Worm (Caenorhabditis elegans) whole organism, L2 larva: ENCODE measurements around the gene soc-2.

Experiments used
- C34F6.9 ChIP-seq: fragments of 150-350 bp; optimal IDR thresholded peaks from 2 replicates; lab custom pipeline; 2014; ENCODE audit warnings: missing biosample characterization, missing genetic modification characterization
- F13H6.1 ChIP-seq: sonication (generic microtip); optimal IDR thresholded peaks from 2 replicates; lab custom pipeline; 2016; ENCODE audit warnings: missing genetic modification characterization, missing compliant biosample characterization
- R02D3.7 ChIP-seq: fragments of 150-350 bp; optimal IDR thresholded peaks from 2 replicates; lab custom pipeline; 2014; ENCODE audit warnings: missing biosample characterization, missing genetic modification characterization
- Y55F3AM.14 ChIP-seq: fragments of 200-800 bp; sonication (Bioruptor generic); optimal IDR thresholded peaks from 2 replicates; lab custom pipeline; 2018; ENCODE audit warnings: mild to moderate bottlenecking, missing genetic modification characterization, missing compliant biosample characterization
- ZK546.5 ChIP-seq: sonication (generic microtip); optimal IDR thresholded peaks from 2 replicates; lab custom pipeline; 2017; ENCODE audit warnings: missing biosample characterization, missing genetic modification characterization
- alr-1 ChIP-seq: fragments of 150-350 bp; optimal IDR thresholded peaks from 2 replicates; lab custom pipeline; 2014; ENCODE audit warnings: missing biosample characterization, missing genetic modification characterization
- aly-2 ChIP-seq: fragments of 150-350 bp; optimal IDR thresholded peaks from 2 replicates; lab custom pipeline; 2014; ENCODE audit warnings: missing biosample characterization, missing genetic modification characterization
- ama-1 ChIP-seq: fragments of 150-350 bp; optimal IDR thresholded peaks from 2 replicates; lab custom pipeline; 2018; ENCODE audit warnings: inconsistent platforms
- blmp-1 ChIP-seq: sonication (generic microtip); optimal IDR thresholded peaks from 2 replicates; lab custom pipeline; 2017; ENCODE audit warnings: missing genetic modification characterization, mild to moderate bottlenecking, missing compliant biosample characterization, antibody characterized with exemption, moderate library complexity; ENCODE audit not compliant: insufficient read depth
- ceh-16 ChIP-seq: fragments of 150-350 bp; optimal IDR thresholded peaks from 2 replicates; lab custom pipeline; 2014; ENCODE audit warnings: missing biosample characterization, missing genetic modification characterization
- ceh-82 ChIP-seq: fragments of 150-350 bp; optimal IDR thresholded peaks from 2 replicates; lab custom pipeline; 2014; ENCODE audit warnings: missing biosample characterization, missing genetic modification characterization
- crh-2 ChIP-seq: sonication (generic microtip); optimal IDR thresholded peaks from 2 replicates; lab custom pipeline; 2017; ENCODE audit warnings: missing biosample characterization, missing genetic modification characterization
- dmd-4 ChIP-seq: sonication (generic microtip); optimal IDR thresholded peaks from 2 replicates; lab custom pipeline; 2017; ENCODE audit warnings: missing biosample characterization, missing genetic modification characterization
- egl-27 ChIP-seq: sonication (generic microtip); optimal IDR thresholded peaks from 3 replicates; lab custom pipeline; 2017; ENCODE audit warnings: missing biosample characterization, missing genetic modification reagents, missing genetic modification characterization
- elt-1 ChIP-seq: fragments of 150-350 bp; optimal IDR thresholded peaks from 2 replicates; lab custom pipeline; 2014; ENCODE audit warnings: missing biosample characterization, missing genetic modification characterization
- elt-3 ChIP-seq: sonication (generic microtip); optimal IDR thresholded peaks from 2 replicates; lab custom pipeline; 2017; ENCODE audit warnings: missing biosample characterization, missing genetic modification characterization
- fos-1 ChIP-seq: fragments of 150-350 bp; optimal IDR thresholded peaks from 2 replicates; lab custom pipeline; 2014; ENCODE audit warnings: missing biosample characterization, missing genetic modification characterization
- gmeb-1 ChIP-seq: fragments of 150-350 bp; optimal IDR thresholded peaks from 2 replicates; lab custom pipeline; 2014; ENCODE audit warnings: missing biosample characterization, missing genetic modification characterization
- lin-11 ChIP-seq: fragments of 150-350 bp; sonication (generic microtip); optimal IDR thresholded peaks from 2 replicates; lab custom pipeline; 2014; ENCODE audit warnings: missing biosample characterization, missing genetic modification characterization, inconsistent platforms, mixed read lengths
- lin-13 ChIP-seq: fragments of 150-350 bp; optimal IDR thresholded peaks from 2 replicates; lab custom pipeline; 2014; ENCODE audit warnings: missing biosample characterization, missing genetic modification reagents, missing genetic modification characterization
- lin-39 ChIP-seq: fragments of 150-350 bp; optimal IDR thresholded peaks from 2 replicates; lab custom pipeline; 2014; ENCODE audit warnings: missing biosample characterization, missing genetic modification reagents, missing genetic modification characterization
- lsy-2 ChIP-seq, 2 experiments: fragments of 150-350 bp in 1 of 2; sonication (generic microtip) in 1 of 2; optimal IDR thresholded peaks; 2 replicates each; lab custom pipeline; 2014 to 2017; ENCODE audit warnings: missing biosample characterization in 2 of 2, missing genetic modification characterization in 2 of 2
- mab-5 ChIP-seq: fragments of 150-350 bp; optimal IDR thresholded peaks from 2 replicates; lab custom pipeline; 2014; ENCODE audit warnings: missing biosample characterization, missing genetic modification characterization
- mbf-1 ChIP-seq: sonication (generic microtip); optimal IDR thresholded peaks from 2 replicates; lab custom pipeline; 2017; ENCODE audit warnings: missing biosample characterization, missing genetic modification characterization
- mdl-1 ChIP-seq, 2 experiments: fragments of 150-350 bp in 1 of 2; sonication (generic microtip) in 1 of 2; optimal IDR thresholded peaks; 2 replicates each; lab custom pipeline; 2017; ENCODE audit warnings: missing biosample characterization in 2 of 2, missing genetic modification characterization in 2 of 2
- nhr-10 ChIP-seq: sonication (generic microtip); optimal IDR thresholded peaks from 2 replicates; lab custom pipeline; 2017; ENCODE audit warnings: missing biosample characterization, missing genetic modification characterization
- nhr-11 ChIP-seq: fragments of 150-350 bp; optimal IDR thresholded peaks from 2 replicates; lab custom pipeline; 2014; ENCODE audit warnings: missing biosample characterization, missing genetic modification characterization
- nhr-12 ChIP-seq: fragments of 150-350 bp; optimal IDR thresholded peaks from 2 replicates; lab custom pipeline; 2014; ENCODE audit warnings: missing biosample characterization, missing genetic modification characterization
- nhr-129 ChIP-seq: fragments of 150-350 bp; optimal IDR thresholded peaks from 2 replicates; lab custom pipeline; 2014; ENCODE audit warnings: missing biosample characterization, missing genetic modification characterization
- nhr-21 ChIP-seq: fragments of 150-350 bp; optimal IDR thresholded peaks from 2 replicates; lab custom pipeline; 2014; ENCODE audit warnings: missing biosample characterization, missing genetic modification characterization
- nhr-23 ChIP-seq: fragments of 150-350 bp; optimal IDR thresholded peaks from 2 replicates; lab custom pipeline; 2014; ENCODE audit warnings: missing biosample characterization, missing genetic modification reagents, missing genetic modification characterization
- nhr-237 ChIP-seq: fragments of 150-350 bp; optimal IDR thresholded peaks from 2 replicates; lab custom pipeline; 2014; ENCODE audit warnings: missing biosample characterization, missing genetic modification characterization
- nhr-25 ChIP-seq: fragments of 150-350 bp; sonication (generic microtip); optimal IDR thresholded peaks from 3 replicates; lab custom pipeline; 2014; ENCODE audit warnings: missing biosample characterization, missing genetic modification characterization
- nhr-6 ChIP-seq: fragments of 150-350 bp; optimal IDR thresholded peaks from 2 replicates; lab custom pipeline; 2014; ENCODE audit warnings: missing biosample characterization, missing genetic modification characterization
- nhr-77 ChIP-seq: fragments of 150-350 bp; optimal IDR thresholded peaks from 2 replicates; lab custom pipeline; 2014; ENCODE audit warnings: missing biosample characterization, missing genetic modification characterization
- peb-1 ChIP-seq: fragments of 150-350 bp; optimal IDR thresholded peaks from 2 replicates; lab custom pipeline; 2014; ENCODE audit warnings: missing biosample characterization, missing genetic modification characterization
- sem-4 ChIP-seq: fragments of 150-350 bp; optimal IDR thresholded peaks from 2 replicates; lab custom pipeline; 2014; ENCODE audit warnings: missing biosample characterization, missing genetic modification reagents, missing genetic modification characterization
- skn-1 ChIP-seq: sonication (generic microtip); optimal IDR thresholded peaks from 2 replicates; lab custom pipeline; 2017; ENCODE audit warnings: missing biosample characterization, missing genetic modification characterization
- sma-3 ChIP-seq: sonication (generic microtip); optimal IDR thresholded peaks from 2 replicates; lab custom pipeline; 2016; ENCODE audit warnings: missing genetic modification reagents, missing genetic modification characterization, missing compliant biosample characterization
- sma-9 ChIP-seq, 2 experiments: fragments of 150-350 bp in 1 of 2; sonication (generic microtip) in 1 of 2; optimal IDR thresholded peaks; 2 replicates each; lab custom pipeline; 2014 to 2016; ENCODE audit warnings: missing genetic modification characterization in 2 of 2, mild to moderate bottlenecking in 1 of 2, missing biosample characterization in 1 of 2, missing compliant biosample characterization in 1 of 2, missing genetic modification reagents in 1 of 2, moderate library complexity in 1 of 2
- snpc-4 ChIP-seq: fragments of 150-350 bp; optimal IDR thresholded peaks from 2 replicates; lab custom pipeline; 2014; ENCODE audit warnings: missing biosample characterization, missing genetic modification characterization
- unc-39 ChIP-seq: fragments of 150-350 bp; optimal IDR thresholded peaks from 2 replicates; lab custom pipeline; 2014; ENCODE audit warnings: missing biosample characterization, missing genetic modification characterization
- unc-55 ChIP-seq: fragments of 150-350 bp; sonication (generic microtip); optimal IDR thresholded peaks from 3 replicates; lab custom pipeline; 2014; ENCODE audit warnings: missing biosample characterization, missing genetic modification reagents, missing genetic modification characterization
- unc-62 ChIP-seq: fragments of 150-350 bp; optimal IDR thresholded peaks from 2 replicates; lab custom pipeline; 2014; ENCODE audit warnings: missing biosample characterization, missing genetic modification reagents, missing genetic modification characterization
- zag-1 ChIP-seq: fragments of 150-350 bp; optimal IDR thresholded peaks from 2 replicates; lab custom pipeline; 2014; ENCODE audit warnings: missing biosample characterization, missing genetic modification characterization
- ztf-1 ChIP-seq: fragments of 200-800 bp; sonication (Bioruptor generic); conservative IDR thresholded peaks from 2 replicates; pipeline ENCODE4 v1.3.6; 2022; ENCODE audit warnings: missing genetic modification characterization, missing compliant biosample characterization
- ztf-11 ChIP-seq: sonication (generic microtip); optimal IDR thresholded peaks from 2 replicates; lab custom pipeline; 2017; ENCODE audit warnings: missing biosample characterization, missing genetic modification characterization
- ztf-4 ChIP-seq: fragments of 150-350 bp; optimal IDR thresholded peaks from 2 replicates; lab custom pipeline; 2014; ENCODE audit warnings: missing biosample characterization, missing genetic modification characterization

Gene soc-2

DNA sequence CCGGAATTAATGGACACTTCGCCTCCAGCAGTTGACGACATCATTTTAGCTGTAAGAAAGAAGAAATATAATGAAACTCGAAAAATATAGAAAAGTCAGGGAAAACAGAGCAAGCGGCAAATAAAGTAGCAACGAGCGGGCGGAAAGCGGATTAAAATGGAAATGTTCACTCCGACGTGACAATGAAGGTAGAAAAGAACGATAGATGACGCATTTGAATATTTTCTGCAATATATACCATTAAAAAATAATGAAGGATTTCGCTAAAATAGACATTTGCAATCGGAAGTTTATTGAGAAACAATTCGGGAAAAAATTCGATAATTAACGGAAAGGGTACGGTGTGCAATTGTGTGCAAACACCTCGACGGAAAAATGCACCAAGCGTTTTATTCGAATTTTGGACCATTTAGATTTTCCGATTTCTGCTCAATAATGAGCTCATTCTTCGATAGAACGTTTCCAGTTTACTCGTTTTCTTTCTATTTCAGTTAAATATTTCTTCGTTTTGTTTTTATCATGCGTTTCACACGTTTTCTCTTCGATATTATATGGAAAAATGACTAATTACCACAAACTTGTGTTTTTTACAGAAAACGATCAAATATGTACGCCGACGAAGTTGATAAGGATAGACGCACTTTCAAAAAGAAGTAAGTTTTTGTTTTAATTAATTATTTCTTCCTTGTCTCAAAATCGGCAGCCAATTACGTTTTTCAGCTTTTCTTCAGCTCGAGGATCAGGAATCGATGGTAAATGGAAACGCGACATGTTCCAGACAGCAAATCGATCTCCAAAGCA is 61.1 kb downstream of the soc-2 start, which contains the start of the genes snpn-1 and C02B10.4:
Gene snpn-1 (minus strand): TSS at position 51 of the 801 bp plus-strand sequence.
Gene C02B10.4 (plus strand): TSS at position 594 of the 801 bp plus-strand sequence.
- TF ChIP-seq elt-3 (tag; lab: Kevin White, UChicago) (no peak), lin-39 (no peak), nhr-129 (peak; percentile 56), ceh-82 (tag; lab: Kevin White, UChicago) (no peak), nhr-6 (tag; lab: Kevin White, UChicago) (no peak), C34F6.9 (peak; percentile 75), F13H6.1 (no peak), R02D3.7 (tag; lab: Kevin White, UChicago) (no peak), nhr-11 (tag; lab: Kevin White, UChicago) (no peak), Y55F3AM.14 (no peak), ZK546.5 (tag; lab: Kevin White, UChicago) (no peak), unc-62 (GFP tag; lab: Kevin White, UChicago) (no peak), skn-1 (tag; lab: Kevin White, UChicago) (no peak), nhr-23 (tag; lab: Kevin White, UChicago) (no peak), ztf-11 (tag; lab: Kevin White, UChicago) (no peak), egl-27 (tag; lab: Kevin White, UChicago) (no peak), lin-11 (no peak), nhr-237 (no peak), alr-1 (no peak), peb-1 (no peak), ztf-4 (tag; lab: Kevin White, UChicago) (no peak), snpc-4 (tag; lab: Kevin White, UChicago) (no peak), nhr-10 (no peak), sma-9 (GFP tag; optimal IDR thresholded peaks at IDR 0.05; lab: Kevin White, UChicago) (peak; percentile 37), sma-9 (tag; optimal IDR thresholded peaks at IDR 0.05; lab: Kevin White, UChicago) (no peak), elt-1 (tag; lab: Kevin White, UChicago) (no peak), ama-1 (lab: Kevin White, UChicago) (no peak), mab-5 (tag; lab: Kevin White, UChicago) (no peak), ceh-16 (tag; lab: Kevin White, UChicago) (no peak), nhr-25 (tag; lab: Kevin White, UChicago) (peak; percentile 23), dmd-4 (tag; lab: Kevin White, UChicago) (no peak), zag-1 (tag; lab: Kevin White, UChicago) (no peak), nhr-12 (tag; lab: Kevin White, UChicago) (no peak), nhr-21 (tag; lab: Kevin White, UChicago) (no peak), sma-3 (GFP tag; lab: Kevin White, UChicago) (no peak), blmp-1 (peak; percentile 19), gmeb-1 (tag; lab: Kevin White, UChicago) (peak; percentile 15), nhr-77 (tag; lab: Kevin White, UChicago) (no peak), unc-55 (peak; percentile 85), fos-1 (tag; lab: Kevin White, UChicago) (peak; percentile 13), mdl-1 (tag; optimal IDR thresholded peaks at IDR 0.05; lab: Kevin White, UChicago) (no peak), unc-39 (tag; lab: Kevin White, UChicago) (no peak), aly-2 (tag; lab: Kevin White, UChicago) (no peak), crh-2 (peak; percentile 54), ztf-1 (GFP tag; lab: Robert Waterston, UW) (no peak), sem-4 (peak; percentile 24), mbf-1 (tag; lab: Kevin White, UChicago) (no peak), lin-13 (GFP tag; lab: Kevin White, UChicago) (no peak), lsy-2 (tag; optimal IDR thresholded peaks at IDR 0.05; lab: Kevin White, UChicago) (peak; percentile 96 to 99)
